Fruit fly (Drosophila melanogaster) whole organism, adult: ENCODE results near the gene Abcd1.
A peak's percentile ranks its signal among the peaks of the same experiment; 100 is the strongest.

Experiments used
- CG11617 ChIP-seq: fragments of 200-800 bp; sonication (Bioruptor generic); optimal IDR thresholded peaks from 2 replicates; lab custom pipeline; 2017; ENCODE audit warnings: mild to moderate bottlenecking, missing biosample characterization, missing genetic modification reagents, missing genetic modification characterization
- CG12768 ChIP-seq: fragments of 200-800 bp; sonication (Bioruptor generic); optimal IDR thresholded peaks from 2 replicates; lab custom pipeline; 2017; ENCODE audit warnings: missing biosample characterization, missing genetic modification characterization, mild to moderate bottlenecking, moderate library complexity, missing genetic modification reagents
- CG14711 ChIP-seq: fragments of 200-800 bp; sonication (Bioruptor generic); optimal IDR thresholded peaks from 2 replicates; lab custom pipeline; 2018; ENCODE audit warnings: missing biosample characterization, mild to moderate bottlenecking, missing genetic modification characterization, moderate library complexity
- CG1620 ChIP-seq: fragments of 200-800 bp; sonication (Bioruptor generic); optimal IDR thresholded peaks from 2 replicates; lab custom pipeline; 2016; ENCODE audit warnings: missing biosample characterization, missing genetic modification characterization
- CG33017 ChIP-seq: fragments of 200-800 bp; sonication (Bioruptor generic); optimal IDR thresholded peaks from 2 replicates; lab custom pipeline; 2018; ENCODE audit warnings: missing biosample characterization, mild to moderate bottlenecking, missing genetic modification characterization, moderate library complexity
- CG5204 ChIP-seq: fragments of 200-800 bp; sonication (Bioruptor generic); optimal IDR thresholded peaks from 2 replicates; lab custom pipeline; 2016; ENCODE audit warnings: missing biosample characterization, missing genetic modification characterization
- CG7045 ChIP-seq: fragments of 200-800 bp; sonication (Bioruptor generic); optimal IDR thresholded peaks from 2 replicates; lab custom pipeline; 2017; ENCODE audit warnings: missing biosample characterization, mild to moderate bottlenecking, missing genetic modification characterization
- CG7101 ChIP-seq: fragments of 200-800 bp; sonication (Bioruptor generic); optimal IDR thresholded peaks from 2 replicates; lab custom pipeline; 2018; ENCODE audit warnings: missing biosample characterization, mild to moderate bottlenecking, missing genetic modification characterization, moderate library complexity
- Clk ChIP-seq: fragments of 200-800 bp; sonication (Bioruptor generic); optimal IDR thresholded peaks from 2 replicates; lab custom pipeline; 2017; ENCODE audit warnings: missing biosample characterization, missing genetic modification characterization
- Crg-1 ChIP-seq: fragments of 200-800 bp; sonication (Bioruptor generic); optimal IDR thresholded peaks from 2 replicates; lab custom pipeline; 2016; ENCODE audit warnings: missing biosample characterization, missing genetic modification characterization
- Hr96 ChIP-seq: fragments of 200-800 bp; sonication (Bioruptor generic); optimal IDR thresholded peaks from 2 replicates; lab custom pipeline; 2016; ENCODE audit warnings: missing biosample characterization, missing genetic modification characterization
- Mnt ChIP-seq: fragments of 200-800 bp; sonication (Bioruptor generic); optimal IDR thresholded peaks from 2 replicates; lab custom pipeline; 2016; ENCODE audit warnings: missing biosample characterization, mild to moderate bottlenecking, missing genetic modification characterization
- bab1 ChIP-seq: fragments of 200-800 bp; sonication (Bioruptor generic); optimal IDR thresholded peaks from 3 replicates; lab custom pipeline; 2019; ENCODE audit warnings: missing biosample characterization, mild to moderate bottlenecking, missing genetic modification characterization, moderate library complexity
- cic ChIP-seq: fragments of 200-800 bp; sonication (Bioruptor generic); optimal IDR thresholded peaks from 2 replicates; lab custom pipeline; 2017; ENCODE audit warnings: missing biosample characterization, mild to moderate bottlenecking, missing genetic modification characterization, moderate library complexity
- cnc ChIP-seq, 2 experiments: fragments of >200 bp; optimal IDR thresholded peaks; 2 replicates each; lab custom pipeline; 2017
- kay ChIP-seq: fragments of 200-800 bp; sonication (Bioruptor generic); peaks from one replicate; lab custom pipeline; 2016; ENCODE audit warnings: missing biosample characterization, missing genetic modification characterization, borderline replicate concordance
- ovo ChIP-seq: fragments of 200-800 bp; sonication (Bioruptor generic); optimal IDR thresholded peaks from 2 replicates; lab custom pipeline; 2016; ENCODE audit warnings: missing biosample characterization, missing genetic modification characterization
- pad ChIP-seq: fragments of 200-800 bp; sonication (Bioruptor generic); optimal IDR thresholded peaks from 3 replicates; lab custom pipeline; 2017; ENCODE audit warnings: missing biosample characterization, missing genetic modification characterization, mild to moderate bottlenecking, moderate library complexity, missing genetic modification reagents
- tj ChIP-seq: fragments of 200-800 bp; sonication (Bioruptor generic); optimal IDR thresholded peaks from 3 replicates; lab custom pipeline; 2017; ENCODE audit warnings: missing biosample characterization, mild to moderate bottlenecking, missing genetic modification characterization, moderate library complexity
- toe ChIP-seq: fragments of 200-800 bp; sonication (Bioruptor generic); optimal IDR thresholded peaks from 2 replicates; lab custom pipeline; 2016; ENCODE audit warnings: missing biosample characterization, missing genetic modification characterization

Gene Abcd1

dm6 chr4:179062-179919, 14.3 kb downstream of the Abcd1 start, which contains the start of gene Arl4:
Gene Arl4, minus strand, starts transcription at chr4:179389.
- peak; percentile 81 for TF ChIP-seq CG14711 (tag; lab: Kevin White, UChicago)
- no peak for TF ChIP-seq Mnt
- peak; percentile 16 for TF ChIP-seq CG1620 (GFP tag; lab: Kevin White, UChicago)
- peak; percentile 11 for TF ChIP-seq bab1
- no peak for TF ChIP-seq Clk (GFP tag; lab: Kevin White, UChicago)
- TF ChIP-seq cic (GFP tag; lab: Kevin White, UChicago) = no peak

- TF ChIP-seq CG7101 (tag; lab: Kevin White, UChicago) (no peak), CG33017 (tag; lab: Kevin White, UChicago) (no peak), CG14711 (tag; lab: Kevin White, UChicago) (no peak), cnc (optimal IDR thresholded peaks at IDR 0.05; lab: Kevin White, UChicago) (no peak), Clk (GFP tag; lab: Kevin White, UChicago) (no peak), ovo (GFP tag; lab: Kevin White, UChicago) (no peak), tj (GFP tag; lab: Kevin White, UChicago) (no peak), Mnt (no peak), CG1620 (GFP tag; lab: Kevin White, UChicago) (no peak), CG12768 (GFP tag; lab: Kevin White, UChicago) (no peak), CG11617 (no peak), CG7045 (no peak), CG5204 (GFP tag; lab: Kevin White, UChicago) (no peak), bab1 (no peak)
Observed at dm6 chr4:175245-175644, 18.4 kb downstream of the Abcd1 start, which contains the start of gene CG33978. Gene CG33978, minus strand, starts transcription at chr4:175639.

dm6 chr4:174526-174925, 19.1 kb downstream of the Abcd1 start:
- peak; percentile 63 for TF ChIP-seq kay (GFP tag; lab: Kevin White, UChicago)
- TF ChIP-seq CG14711 (tag; lab: Kevin White, UChicago) = no peak

dm6 chr4:167515-167914, 26.1 kb downstream of the Abcd1 start:
- no peak for TF ChIP-seq CG7101 (tag; lab: Kevin White, UChicago)
- TF ChIP-seq CG14711 (tag; lab: Kevin White, UChicago) = no peak
- no peak for TF ChIP-seq Clk (GFP tag; lab: Kevin White, UChicago)
- no peak for TF ChIP-seq cnc (optimal IDR thresholded peaks at IDR 0.05; lab: Kevin White, UChicago)
- no peak for TF ChIP-seq kay (GFP tag; lab: Kevin White, UChicago)
- no peak for TF ChIP-seq CG1620 (GFP tag; lab: Kevin White, UChicago)

- TF ChIP-seq cnc (optimal IDR thresholded peaks at IDR 0.05; lab: Kevin White, UChicago) = no peak
- TF ChIP-seq Clk (GFP tag; lab: Kevin White, UChicago) = no peak
- no peak for TF ChIP-seq CG33017 (tag; lab: Kevin White, UChicago)
- no peak for TF ChIP-seq CG14711 (tag; lab: Kevin White, UChicago)
- no peak for TF ChIP-seq ovo (GFP tag; lab: Kevin White, UChicago)
- TF ChIP-seq kay (GFP tag; lab: Kevin White, UChicago) = no peak
- no peak for TF ChIP-seq CG12768 (GFP tag; lab: Kevin White, UChicago)
- no peak for TF ChIP-seq CG7045
- no peak for TF ChIP-seq CG7101 (tag; lab: Kevin White, UChicago)
- TF ChIP-seq CG5204 (GFP tag; lab: Kevin White, UChicago) = no peak
Observed at dm6 chr4:165159-165558, 28.5 kb downstream of the Abcd1 start.

dm6 chr4:155977-156376, 37.7 kb downstream of the Abcd1 start, which contains the start of gene CG31997:
Gene CG31997, minus strand, starts transcription at chr4:156060.
- peak; percentile 16 for TF ChIP-seq kay (GFP tag; lab: Kevin White, UChicago)
- TF ChIP-seq pad = peak; percentile 47
- TF ChIP-seq CG5204 (GFP tag; lab: Kevin White, UChicago) = no peak

- no peak for TF ChIP-seq Hr96
- TF ChIP-seq CG5204 (GFP tag; lab: Kevin White, UChicago) = no peak
- no peak for TF ChIP-seq CG33017 (tag; lab: Kevin White, UChicago)
- no peak for TF ChIP-seq ovo (GFP tag; lab: Kevin White, UChicago)
- no peak for TF ChIP-seq Crg-1 (GFP tag; lab: Kevin White, UChicago)
- no peak for TF ChIP-seq CG14711 (tag; lab: Kevin White, UChicago)
- TF ChIP-seq CG12768 (GFP tag; lab: Kevin White, UChicago) = no peak
- TF ChIP-seq CG7045 = no peak
- TF ChIP-seq toe (GFP tag; lab: Kevin White, UChicago) = no peak
- no peak for TF ChIP-seq bab1
Observed at dm6 chr4:150453-150852, 43.2 kb downstream of the Abcd1 start, which contains the start of gene CG32006. Gene CG32006, plus strand, starts transcription at chr4:150764.
